Fruit fly (Drosophila melanogaster): ENCODE results near the gene brk.

brk gene

DNA sequence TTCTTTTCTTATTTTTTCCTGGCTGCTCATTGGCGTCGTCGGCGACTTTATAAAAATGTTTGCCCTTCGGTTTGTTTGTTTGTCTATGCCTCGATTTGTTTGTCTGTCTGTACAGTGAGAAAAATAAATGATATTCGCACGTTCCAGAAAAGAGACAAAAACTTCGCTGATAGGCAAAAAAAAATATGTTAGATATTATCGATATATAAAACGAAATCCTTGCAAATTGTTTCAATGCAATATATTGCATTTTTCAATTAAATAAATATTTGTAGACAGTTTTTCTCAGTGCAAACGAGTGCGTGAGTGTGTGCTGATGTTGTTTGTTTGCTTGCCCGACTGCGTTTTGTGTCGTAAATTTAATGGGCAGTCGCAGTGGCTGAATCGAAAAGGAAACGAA, 30.7 kb upstream of the brk start (continued):
- TF ChIP-seq bowl (GFP tag; IDR thresholded peaks at IDR 0.05) (no peak), twi (tag; optimal IDR thresholded peaks at IDR 0.05) (peak; percentile 37), Taf1 (GFP tag; IDR thresholded peaks at IDR 0.05) (no peak), chm (GFP tag; IDR thresholded peaks at IDR 0.05) (0 out of 2 replicates have a peak, but pooled peaks have one; percentile 41), CG2889 (GFP tag; IDR thresholded peaks at IDR 0.05) (no peak), CTCF (GFP tag; optimal IDR thresholded peaks at IDR 0.05) (peak; percentile 7), BtbVII (GFP tag; optimal IDR thresholded peaks at IDR 0.05) (peak; percentile 7), eve (GFP tag; optimal IDR thresholded peaks at IDR 0.05) (no peak), Rfx (GFP tag; IDR thresholded peaks at IDR 0.05) (0 out of 2 replicates have a peak, but pooled peaks have one; percentile 28), trem (tag; optimal IDR thresholded peaks at IDR 0.05) (peak; percentile 57), dm (GFP tag; optimal IDR thresholded peaks at IDR 0.05) (peak; percentile 13), cwo (GFP tag; optimal IDR thresholded peaks at IDR 0.05) (peak; percentile 1), CG10543 (GFP tag; optimal IDR thresholded peaks at IDR 0.05) (no peak), CG1024 (GFP tag; IDR thresholded peaks at IDR 0.05) (no peak), Hsf (GFP tag; optimal IDR thresholded peaks at IDR 0.05) (peak; percentile 68), Sry-β (GFP tag; optimal IDR thresholded peaks at IDR 0.05) (no peak), H2.0 (GFP tag; IDR thresholded peaks at IDR 0.05) (peak; percentile 35; the same call in 1 of the 2 replicates), lmd (GFP tag; IDR thresholded peaks at IDR 0.05) (peak; percentile 46), CG6683 (GFP tag; optimal IDR thresholded peaks at IDR 0.05) (peak; percentile 1), abd-A (tag; optimal IDR thresholded peaks at IDR 0.05) (no peak), CG14965 (GFP tag; optimal IDR thresholded peaks at IDR 0.05; ENCODE audit: borderline replicate concordance) (no peak), dmrt99B (tag; optimal IDR thresholded peaks at IDR 0.05) (peak; percentile 68), CG10366 (GFP tag; IDR thresholded peaks at IDR 0.05) (peak; percentile 22; the same call in 1 of the 2 replicates), nom (GFP tag; optimal IDR thresholded peaks at IDR 0.05) (no peak), slou (GFP tag; optimal IDR thresholded peaks at IDR 0.05) (peak; percentile 35), amos (GFP tag; IDR thresholded peaks at IDR 0.05; ENCODE audit: partially characterized antibody) (no peak), CG8281 (tag; optimal IDR thresholded peaks at IDR 0.05) (no peak), da (GFP tag; optimal IDR thresholded peaks at IDR 0.05) (no peak), sna (GFP tag; IDR thresholded peaks at IDR 0.05; ENCODE audit: partially characterized antibody) (no peak), Trl (optimal IDR thresholded peaks at IDR 0.05) (no peak), Trl (GFP tag; optimal IDR thresholded peaks at IDR 0.05) (peak; percentile 26), gfzf (GFP tag; optimal IDR thresholded peaks at IDR 0.05) (no peak), Kr (GFP tag; optimal IDR thresholded peaks at IDR 0.05) (peak; percentile 59), CG6813 (GFP tag; optimal IDR thresholded peaks at IDR 0.05) (peak; percentile 75), jing (GFP tag; optimal IDR thresholded peaks at IDR 0.05) (no peak), row (GFP tag; IDR thresholded peaks at IDR 0.05) (peak; percentile 73), gem (tag; optimal IDR thresholded peaks at IDR 0.05) (peak; percentile 83), CG34376 (GFP tag; optimal IDR thresholded peaks at IDR 0.05) (no peak), CG33557 (GFP tag; optimal IDR thresholded peaks at IDR 0.05) (peak; percentile 80), lbe (GFP tag; optimal IDR thresholded peaks at IDR 0.05) (no peak), CG6175 (GFP tag; IDR thresholded peaks at IDR 0.05) (no peak), Aef1 (GFP tag; IDR thresholded peaks at IDR 0.05) (no peak), Deaf1 (tag; optimal IDR thresholded peaks at IDR 0.05) (peak; percentile 25), onecut (GFP tag; IDR thresholded peaks at IDR 0.05) (peak; percentile 24; the same call in 1 of the 2 replicates), Fer3 (tag; optimal IDR thresholded peaks at IDR 0.05) (peak; percentile 50), Sin3A (optimal IDR thresholded peaks at IDR 0.05) (no peak), CG6654 (GFP tag; optimal IDR thresholded peaks at IDR 0.05) (no peak), CG11695 (GFP tag; IDR thresholded peaks at IDR 0.05) (no peak), sima (GFP tag; optimal IDR thresholded peaks at IDR 0.05) (no peak), dan (GFP tag; IDR thresholded peaks at IDR 0.05) (0 out of 2 replicates have a peak, but pooled peaks have one; percentile 44), CG31388 (GFP tag; optimal IDR thresholded peaks at IDR 0.05) (no peak), CG13894 (tag; optimal IDR thresholded peaks at IDR 0.05) (no peak)
